Fruit fly (Drosophila melanogaster): ENCODE results near the gene AkhR.

The AkhR gene

DNA sequence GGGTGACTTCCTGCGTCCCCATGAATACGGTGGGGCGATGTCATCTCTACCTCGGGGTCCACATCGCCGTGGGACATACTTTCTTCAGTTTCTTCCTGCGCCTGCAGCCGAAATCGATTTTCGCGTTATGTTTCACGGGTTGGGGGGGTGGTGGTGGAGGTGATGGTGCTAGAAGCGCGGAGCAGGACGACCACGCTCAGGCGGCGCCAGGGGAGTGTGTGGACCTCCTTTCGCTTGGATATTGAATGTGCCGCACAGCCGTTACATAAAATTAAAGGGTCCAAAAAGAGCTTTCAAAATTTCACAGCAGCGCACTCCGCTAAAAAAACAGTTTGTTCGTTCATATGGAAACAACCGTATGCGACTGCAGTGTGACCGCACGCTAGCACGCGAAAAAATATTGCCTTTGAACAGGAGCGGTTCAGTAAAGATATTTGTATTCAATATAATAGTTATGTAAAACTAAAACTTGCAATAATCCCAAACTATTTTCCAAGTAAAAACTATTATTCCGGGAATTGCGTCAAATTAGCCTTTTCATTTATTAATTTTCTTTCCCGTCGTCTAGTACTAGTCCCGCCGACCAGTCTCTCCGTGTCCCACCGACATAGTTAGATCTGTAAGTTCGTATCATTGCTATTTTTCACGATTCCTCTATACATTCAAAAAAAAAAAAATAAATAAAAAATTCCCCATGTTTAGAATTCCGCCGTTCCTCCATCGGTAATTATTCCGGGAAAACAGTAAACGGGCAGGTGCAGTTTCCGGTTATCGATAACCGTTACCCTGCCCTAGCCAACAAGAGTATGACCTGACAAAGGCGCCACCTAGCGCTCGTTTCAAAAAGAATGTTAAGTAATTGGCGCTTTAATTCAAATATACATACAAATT lies 31.7 kb downstream of the AkhR start, which contains the start of gene Nhe3:
Gene Nhe3, minus strand, starts transcription at position 373 of the 891 bp plus-strand sequence.
- TF ChIP-seq pan (optimal IDR thresholded peaks at IDR 0.05) (no peak), psq (optimal IDR thresholded peaks at IDR 0.05) (no peak), usp (GFP tag; optimal IDR thresholded peaks at IDR 0.05) (no peak), Dll (optimal IDR thresholded peaks at IDR 0.05) (no peak), EcR (GFP tag; optimal IDR thresholded peaks at IDR 0.05) (no peak), CG8478 (optimal IDR thresholded peaks at IDR 0.05) (no peak)

DNA sequence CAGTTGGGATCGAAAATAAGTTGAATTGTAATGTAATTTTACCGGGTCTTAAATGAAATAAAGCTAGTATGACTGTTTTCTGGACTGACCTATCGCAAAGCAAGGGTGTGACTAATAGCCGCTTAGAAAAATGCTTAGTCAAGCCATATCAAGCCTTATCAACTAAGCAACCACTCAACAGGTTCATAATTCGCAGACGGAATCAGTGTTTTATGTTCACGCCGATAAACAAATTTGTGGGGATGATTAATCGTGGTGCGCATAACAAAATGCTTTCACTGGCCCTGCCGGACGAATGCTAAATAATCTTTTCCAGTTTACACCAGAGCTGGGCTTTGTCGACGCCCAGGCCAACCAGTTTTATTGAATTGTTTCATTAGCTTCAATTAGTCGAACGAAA lies 33.1 kb downstream of the AkhR start:
- TF ChIP-seq EcR (GFP tag; optimal IDR thresholded peaks at IDR 0.05) (no peak), CG8478 (optimal IDR thresholded peaks at IDR 0.05) (no peak), Dll (optimal IDR thresholded peaks at IDR 0.05) (no peak), pan (optimal IDR thresholded peaks at IDR 0.05) (no peak), usp (GFP tag; optimal IDR thresholded peaks at IDR 0.05) (no peak), psq (optimal IDR thresholded peaks at IDR 0.05) (no peak)

DNA sequence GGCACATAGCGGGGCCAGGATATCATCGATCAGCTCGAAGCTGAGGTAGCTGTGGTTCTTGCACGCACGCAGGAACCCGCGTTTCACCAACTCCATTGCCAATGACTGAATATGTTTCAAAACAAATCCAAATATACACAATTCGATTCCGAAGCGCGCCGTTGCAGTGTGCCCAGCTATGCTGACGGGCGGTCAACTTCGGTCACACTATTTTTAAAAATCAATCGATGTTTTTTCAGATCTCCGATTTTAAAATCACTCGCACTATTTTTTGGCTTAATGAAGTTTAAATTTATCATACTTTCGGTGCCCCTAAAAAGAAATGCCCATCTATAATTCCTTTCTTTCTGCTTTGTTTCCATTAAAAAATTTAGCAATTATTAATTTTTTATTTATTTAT lies 38.5 kb downstream of the AkhR start, which contains the start of gene Nse1:
Gene Nse1, minus strand, starts transcription at position 173 of the 400 bp plus-strand sequence.
- no peak for TF ChIP-seq CG8478 (optimal IDR thresholded peaks at IDR 0.05)
- no peak for TF ChIP-seq Dll (optimal IDR thresholded peaks at IDR 0.05)
- no peak for TF ChIP-seq usp (GFP tag; optimal IDR thresholded peaks at IDR 0.05)
- TF ChIP-seq pan (optimal IDR thresholded peaks at IDR 0.05): no peak
- no peak for TF ChIP-seq EcR (GFP tag; optimal IDR thresholded peaks at IDR 0.05)
- no peak for TF ChIP-seq psq (optimal IDR thresholded peaks at IDR 0.05)

DNA sequence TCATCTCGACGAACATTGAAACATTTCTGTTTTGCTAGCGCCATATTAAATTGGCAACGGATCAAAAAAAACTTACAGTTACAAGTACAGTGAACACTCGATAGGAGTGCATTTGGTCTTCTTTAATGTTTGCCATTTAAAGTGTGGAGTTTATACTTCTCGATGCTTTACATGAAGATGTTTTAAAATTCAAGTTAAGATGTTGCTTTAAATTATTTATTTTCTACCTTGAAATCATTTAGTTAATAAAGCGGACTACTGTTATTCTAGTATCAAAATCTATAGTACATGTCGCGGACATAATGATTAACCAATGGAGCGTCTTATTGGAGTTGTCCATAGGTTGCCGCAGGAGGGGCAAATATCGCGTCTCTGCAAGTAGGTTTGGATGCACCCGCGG lies 39.5 kb downstream of the AkhR start, which contains the start of gene cort:
Gene cort, minus strand, starts transcription at position 101 of the 400 bp plus-strand sequence.
- TF ChIP-seq psq (optimal IDR thresholded peaks at IDR 0.05) (no peak), pan (optimal IDR thresholded peaks at IDR 0.05) (no peak), CG8478 (optimal IDR thresholded peaks at IDR 0.05) (no peak), EcR (GFP tag; optimal IDR thresholded peaks at IDR 0.05) (no peak), Dll (optimal IDR thresholded peaks at IDR 0.05) (no peak), usp (GFP tag; optimal IDR thresholded peaks at IDR 0.05) (no peak)

DNA sequence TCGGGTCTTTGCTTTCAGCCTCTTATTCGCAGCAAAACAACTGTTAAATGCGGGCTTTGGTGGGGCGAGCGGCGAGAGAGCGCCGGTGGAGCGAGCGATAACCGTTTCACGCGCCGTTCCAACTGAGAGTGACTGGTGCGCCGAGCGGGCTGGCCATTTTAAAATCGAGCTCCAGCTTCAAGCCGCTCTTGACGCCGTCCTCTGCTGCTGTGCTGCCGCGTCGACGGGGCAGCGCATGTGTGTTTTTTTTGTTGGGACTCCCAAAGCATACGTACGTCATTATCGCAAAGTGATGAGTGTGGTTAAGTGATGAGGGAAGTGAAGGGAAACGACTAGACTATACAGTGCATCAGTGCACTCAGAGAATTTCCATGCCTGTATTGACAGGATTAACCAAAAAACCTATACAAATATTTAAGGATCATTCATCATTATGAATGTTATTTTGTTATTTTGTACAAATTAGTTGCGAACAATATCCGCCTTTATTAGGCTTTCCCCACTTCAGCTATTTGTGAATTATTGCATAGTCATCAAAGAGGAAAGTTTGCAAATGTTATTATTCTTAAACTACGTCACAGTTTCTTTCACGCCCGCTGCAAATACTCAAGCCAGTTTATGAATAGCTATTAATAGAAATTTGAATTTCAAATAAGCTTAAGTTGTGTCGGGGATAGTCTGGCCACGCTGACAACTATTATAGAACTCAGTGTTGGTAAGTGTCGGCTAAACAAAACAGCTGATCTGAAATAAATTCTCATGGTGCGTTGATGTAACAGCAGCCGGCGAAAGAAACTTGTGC lies 42.6 kb downstream of the AkhR start, which contains the start of gene Spn27A:
Gene Spn27A, minus strand, starts transcription at position 137 of the 802 bp plus-strand sequence.
- TF ChIP-seq Dll (optimal IDR thresholded peaks at IDR 0.05) (no peak), pan (optimal IDR thresholded peaks at IDR 0.05) (no peak), CG8478 (optimal IDR thresholded peaks at IDR 0.05) (no peak), EcR (GFP tag; optimal IDR thresholded peaks at IDR 0.05) (no peak), usp (GFP tag; optimal IDR thresholded peaks at IDR 0.05) (no peak), psq (optimal IDR thresholded peaks at IDR 0.05) (no peak)

DNA sequence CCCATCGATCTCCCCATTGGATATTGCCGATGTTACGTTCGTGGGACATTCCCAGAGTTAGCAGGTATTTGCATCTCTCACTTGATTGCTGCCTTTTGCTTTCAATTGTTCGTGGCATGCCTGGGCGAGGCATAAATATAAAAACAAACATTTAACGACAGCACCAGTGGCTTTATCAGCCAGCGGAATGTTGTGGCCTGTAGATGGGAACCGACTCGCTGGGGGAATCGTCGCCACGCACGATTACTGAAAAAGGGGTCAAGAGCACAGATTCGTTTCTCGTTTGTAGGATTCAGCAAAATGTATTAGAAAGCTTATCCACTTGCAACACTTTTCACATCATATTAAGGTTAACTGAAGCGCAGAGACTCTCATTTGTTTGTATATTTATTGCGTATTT lies 44.6 kb downstream of the AkhR start:
- no peak for TF ChIP-seq usp (GFP tag; optimal IDR thresholded peaks at IDR 0.05)
- no peak for TF ChIP-seq Dll (optimal IDR thresholded peaks at IDR 0.05)

DNA sequence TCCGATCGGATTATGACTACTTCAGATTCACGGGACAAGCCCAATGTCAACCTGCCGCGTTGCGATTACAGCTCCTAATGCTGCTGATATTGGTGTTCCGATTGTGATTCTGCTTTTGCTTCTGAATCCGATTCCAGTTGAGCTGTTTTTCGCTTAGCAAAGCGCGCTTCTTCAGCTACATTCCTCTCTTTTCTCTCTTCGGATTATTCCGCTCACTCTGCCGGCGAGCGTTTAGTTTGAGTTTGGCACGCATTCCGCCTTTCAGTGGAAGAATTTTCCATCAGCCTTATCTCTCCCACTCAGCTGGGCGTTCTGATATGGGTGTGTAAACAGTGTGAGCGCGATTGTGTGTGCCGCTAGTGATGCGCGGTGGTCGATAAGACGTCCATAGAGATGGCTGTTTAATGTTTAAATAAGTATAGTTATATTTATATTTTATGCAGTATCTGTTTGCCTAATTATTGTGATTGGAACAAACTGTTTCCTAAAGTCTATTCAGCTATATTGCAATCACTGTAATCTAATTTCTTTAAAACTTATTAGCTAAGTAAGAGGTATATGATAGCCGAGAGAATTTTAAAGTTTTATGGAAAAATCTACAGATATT lies 48.2 kb downstream of the AkhR start, which contains the start of gene Galt:
Gene Galt, minus strand, starts transcription at position 315 of the 607 bp plus-strand sequence.
- TF ChIP-seq EcR (GFP tag; optimal IDR thresholded peaks at IDR 0.05): no peak
- TF ChIP-seq psq (optimal IDR thresholded peaks at IDR 0.05): no peak
- TF ChIP-seq CG8478 (optimal IDR thresholded peaks at IDR 0.05): no peak

DNA sequence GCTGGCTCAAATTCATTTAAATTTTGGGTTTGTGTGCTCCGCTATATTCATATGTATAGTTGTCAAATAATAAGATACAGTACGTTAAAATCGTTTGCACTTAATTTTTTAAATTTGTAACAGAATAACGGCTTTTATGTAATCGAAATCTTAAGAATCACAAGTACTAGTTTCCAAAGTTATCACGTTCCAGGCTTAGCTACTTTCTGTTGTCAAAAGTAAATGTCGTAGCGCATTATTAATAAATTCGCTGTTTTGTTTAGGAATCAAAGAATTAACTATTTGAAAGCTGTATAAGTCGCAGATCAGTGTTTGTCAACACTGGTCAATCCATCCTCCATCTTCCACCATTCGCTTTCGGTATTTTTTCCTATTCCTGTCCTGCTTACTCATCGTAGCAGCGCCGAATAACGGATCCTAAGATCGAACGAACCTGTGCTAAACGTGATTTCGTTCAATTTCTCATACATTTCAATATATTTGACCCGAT lies 52.4 kb downstream of the AkhR start, which contains the start of the genes CG13771, CG34310 and cup:
Gene CG13771, minus strand, starts transcription at position 51 of the 490 bp plus-strand sequence.
Gene CG34310, plus strand, starts transcription at position 103 of the 490 bp plus-strand sequence.
Gene cup, plus strand, starts transcription at position 103 of the 490 bp plus-strand sequence.
- TF ChIP-seq pan (optimal IDR thresholded peaks at IDR 0.05) (no peak), Dll (optimal IDR thresholded peaks at IDR 0.05) (no peak), psq (optimal IDR thresholded peaks at IDR 0.05) (no peak), EcR (GFP tag; optimal IDR thresholded peaks at IDR 0.05) (no peak), CG8478 (optimal IDR thresholded peaks at IDR 0.05) (no peak), usp (GFP tag; optimal IDR thresholded peaks at IDR 0.05) (no peak)
